Worm (Caenorhabditis elegans) whole organism, young adult: ENCODE results near the gene aak-2.
A peak's percentile ranks its signal among the peaks of the same experiment; 100 is the strongest.

Experiments
- B0035.1 ChIP-seq: sonication (generic microtip); optimal IDR thresholded peaks from 2 replicates; lab custom pipeline; 2016; ENCODE audit warnings: missing genetic modification characterization, mild to moderate bottlenecking, missing compliant biosample characterization, missing genotype, missing genetic modification reagents
- K12H6.12 ChIP-seq: fragments of 200-800 bp; sonication (Bioruptor generic); optimal IDR thresholded peaks from 2 replicates; lab custom pipeline; 2018; ENCODE audit warnings: mild to moderate bottlenecking, missing genetic modification characterization, missing compliant biosample characterization
- T26A5.8 ChIP-seq: sonication (generic microtip); optimal IDR thresholded peaks from 2 replicates; lab custom pipeline; 2016; ENCODE audit warnings: missing genetic modification characterization, missing compliant biosample characterization
- Y56A3A.18 ChIP-seq: fragments of 200-800 bp; sonication (Bioruptor generic); IDR thresholded peaks from 2 replicates; pipeline ENCODE4 v1.3.6; 2022; ENCODE audit warnings: missing genetic modification reagents, missing genetic modification characterization, missing compliant biosample characterization
- ZK185.1 ChIP-seq: sonication (generic microtip); optimal IDR thresholded peaks from 2 replicates; lab custom pipeline; 2016; ENCODE audit warnings: mild to moderate bottlenecking, missing genetic modification characterization, missing compliant biosample characterization; ENCODE audit not compliant: poor library complexity, severe bottlenecking
- ama-1 ChIP-seq, 3 experiments: fragments of 150-350 bp in 1 of 3; sonication (generic microtip) in 2 of 3; optimal IDR thresholded peaks; 2 replicates each; lab custom pipeline; 2014 to 2018; ENCODE audit warnings: missing biosample characterization in 2 of 3, missing genetic modification characterization in 2 of 3, missing genetic modification reagents in 2 of 3
- atf-7 ChIP-seq: sonication (generic microtip); optimal IDR thresholded peaks from 2 replicates; lab custom pipeline; 2017; ENCODE audit warnings: mild to moderate bottlenecking, missing genetic modification characterization, missing compliant biosample characterization
- athp-1 ChIP-seq: sonication (generic microtip); optimal IDR thresholded peaks from 2 replicates; lab custom pipeline; 2017; ENCODE audit warnings: mild to moderate bottlenecking, missing genetic modification characterization, missing compliant biosample characterization
- attf-5 ChIP-seq: fragments of 200-800 bp; sonication (Bioruptor generic); optimal IDR thresholded peaks from 2 replicates; lab custom pipeline; 2018; ENCODE audit warnings: mild to moderate bottlenecking, missing genetic modification characterization, missing compliant biosample characterization
- cebp-1 ChIP-seq, 2 experiments: fragments of 200-800 bp in 1 of 2; sonication (Bioruptor generic) in 1 of 2; sonication (generic microtip) in 1 of 2; IDR thresholded peaks in 1 of 2; optimal IDR thresholded peaks in 1 of 2; 2 replicates each; pipeline versions ENCODE4 v1.3.6 to Lab custom; 2017 to 2022; ENCODE audit warnings: missing compliant biosample characterization in 2 of 2, missing genetic modification characterization in 2 of 2, mild to moderate bottlenecking in 1 of 2, missing genetic modification reagents in 1 of 2, moderate library complexity in 1 of 2
- ceh-27 ChIP-seq: fragments of 200-800 bp; sonication (Bioruptor generic); optimal IDR thresholded peaks from 2 replicates; lab custom pipeline; 2018; ENCODE audit warnings: mild to moderate bottlenecking, missing genetic modification characterization, moderate library complexity, missing compliant biosample characterization
- ceh-40 ChIP-seq: fragments of 200-800 bp; sonication (Bioruptor generic); IDR thresholded peaks from 2 replicates; pipeline ENCODE4 v1.3.6; 2022; ENCODE audit warnings: missing genetic modification characterization, missing compliant biosample characterization
- ceh-79 ChIP-seq: sonication (generic microtip); optimal IDR thresholded peaks from 2 replicates; lab custom pipeline; 2017; ENCODE audit warnings: mild to moderate bottlenecking, missing genetic modification characterization, missing compliant biosample characterization
- dox-1 ChIP-seq: fragments of 200-800 bp; sonication (Bioruptor generic); IDR thresholded peaks from 2 replicates; pipeline ENCODE4 v1.3.6; 2022; ENCODE audit warnings: missing genetic modification reagents, missing genetic modification characterization, missing compliant biosample characterization
- dpl-1 ChIP-seq: fragments of 150-350 bp; optimal IDR thresholded peaks from 2 replicates; lab custom pipeline; 2014; ENCODE audit warnings: missing biosample characterization, missing genetic modification reagents, missing genetic modification characterization
- egl-18 ChIP-seq: fragments of 200-800 bp; sonication (Bioruptor generic); IDR thresholded peaks from 2 replicates; pipeline ENCODE4 v1.3.6; 2022; ENCODE audit warnings: missing genetic modification reagents, missing genetic modification characterization, missing compliant biosample characterization
- hmg-1.2 ChIP-seq: fragments of 200-800 bp; sonication (Bioruptor generic); IDR thresholded peaks from 2 replicates; pipeline ENCODE4 v1.3.6; 2022; ENCODE audit warnings: missing genetic modification reagents, missing genetic modification characterization, missing compliant biosample characterization
- lag-1 ChIP-seq: fragments of 200-800 bp; sonication (Bioruptor generic); IDR thresholded peaks from 2 replicates; pipeline ENCODE4 v1.3.6; 2022; ENCODE audit warnings: missing genetic modification reagents, missing genetic modification characterization, missing compliant biosample characterization
- let-607 ChIP-seq, 2 experiments: fragments of 200-800 bp in 1 of 2; sonication (Bioruptor generic) in 1 of 2; sonication (generic microtip) in 1 of 2; optimal IDR thresholded peaks; 2 replicates each; lab custom pipeline; 2016 to 2018; ENCODE audit warnings: mild to moderate bottlenecking in 2 of 2, missing compliant biosample characterization in 2 of 2, missing genetic modification characterization in 2 of 2, moderate library complexity in 2 of 2, missing genotype in 1 of 2
- lin-35 ChIP-seq, 3 experiments: fragments of 150-350 bp in 2 of 3; sonication (generic microtip) in 1 of 3; optimal IDR thresholded peaks; 2 replicates each; lab custom pipeline; 2014 to 2018; ENCODE audit warnings: missing biosample characterization in 3 of 3, missing genetic modification characterization in 3 of 3, missing genetic modification reagents in 3 of 3
- lin-40 ChIP-seq: sonication (generic microtip); optimal IDR thresholded peaks from 2 replicates; lab custom pipeline; 2016; ENCODE audit warnings: missing genetic modification characterization, mild to moderate bottlenecking, missing compliant biosample characterization, missing genotype, missing genetic modification reagents
- lin-54 ChIP-seq: fragments of 200-800 bp; sonication (Bioruptor generic); optimal IDR thresholded peaks from 2 replicates; lab custom pipeline; 2018; ENCODE audit warnings: mild to moderate bottlenecking, missing genetic modification characterization, missing compliant biosample characterization
- madf-8 ChIP-seq: fragments of 200-800 bp; sonication (Bioruptor generic); conservative IDR thresholded peaks from 2 replicates; pipeline ENCODE4 v1.3.6; 2022; ENCODE audit warnings: missing genetic modification reagents, missing genetic modification characterization, missing compliant biosample characterization
- nfyb-1 ChIP-seq: fragments of 200-800 bp; sonication (Bioruptor generic); IDR thresholded peaks from 2 replicates; pipeline ENCODE4 v1.3.6; 2022; ENCODE audit warnings: missing genetic modification reagents, missing genetic modification characterization, missing compliant biosample characterization
- nhr-120 ChIP-seq: fragments of 200-800 bp; sonication (Bioruptor generic); IDR thresholded peaks from 2 replicates; pipeline ENCODE4 v1.3.6; 2022; ENCODE audit warnings: missing genetic modification characterization, missing compliant biosample characterization
- nhr-179 ChIP-seq: sonication (generic microtip); optimal IDR thresholded peaks from 2 replicates; lab custom pipeline; 2016; ENCODE audit warnings: mild to moderate bottlenecking, missing genetic modification characterization, missing compliant biosample characterization
- nhr-80 ChIP-seq: sonication (generic microtip); optimal IDR thresholded peaks from 2 replicates; lab custom pipeline; 2016; ENCODE audit warnings: missing genetic modification characterization, missing compliant biosample characterization
- rcor-1 ChIP-seq: fragments of 200-800 bp; sonication (Bioruptor generic); IDR thresholded peaks from 2 replicates; pipeline ENCODE4 v1.3.6; 2022; ENCODE audit warnings: missing genetic modification reagents, missing genetic modification characterization, missing compliant biosample characterization
- snpc-3.4 ChIP-seq: sonication (generic microtip); optimal IDR thresholded peaks from 2 replicates; lab custom pipeline; 2017; ENCODE audit warnings: missing genetic modification characterization, mild to moderate bottlenecking, missing compliant biosample characterization, antibody characterized with exemption, moderate library complexity, missing genotype, missing genetic modification reagents
- snpc-4 ChIP-seq, 5 experiments: fragments of 150-350 bp in 1 of 5; sonication (generic microtip) in 4 of 5; optimal IDR thresholded peaks; 2 replicates each; lab custom pipeline; 2014 to 2018; ENCODE audit warnings: missing genetic modification characterization in 5 of 5, missing biosample characterization in 3 of 5, antibody characterized with exemption in 2 of 5, mild to moderate bottlenecking in 2 of 5, missing compliant biosample characterization in 2 of 5, missing genotype in 2 of 5, moderate library complexity in 2 of 5, missing genetic modification reagents in 1 of 5
- tlf-1 ChIP-seq: fragments of 200-800 bp; sonication (Bioruptor generic); optimal IDR thresholded peaks from 2 replicates; lab custom pipeline; 2018; ENCODE audit warnings: mild to moderate bottlenecking, missing genetic modification characterization, missing compliant biosample characterization
- zfh-2 ChIP-seq: fragments of 200-800 bp; sonication (Bioruptor generic); conservative IDR thresholded peaks from 2 replicates; pipeline ENCODE4 v1.3.6; 2022; ENCODE audit warnings: missing genetic modification reagents, missing genetic modification characterization, missing compliant biosample characterization
- zim-3 ChIP-seq: sonication (generic microtip); optimal IDR thresholded peaks from 2 replicates; lab custom pipeline; 2017; ENCODE audit warnings: mild to moderate bottlenecking, missing genetic modification characterization, moderate library complexity, missing compliant biosample characterization
- ztf-22 ChIP-seq: fragments of 200-800 bp; sonication (Bioruptor generic); optimal IDR thresholded peaks from 2 replicates; lab custom pipeline; 2018; ENCODE audit warnings: mild to moderate bottlenecking, missing genetic modification characterization, moderate library complexity, missing compliant biosample characterization

The aak-2 gene

DNA sequence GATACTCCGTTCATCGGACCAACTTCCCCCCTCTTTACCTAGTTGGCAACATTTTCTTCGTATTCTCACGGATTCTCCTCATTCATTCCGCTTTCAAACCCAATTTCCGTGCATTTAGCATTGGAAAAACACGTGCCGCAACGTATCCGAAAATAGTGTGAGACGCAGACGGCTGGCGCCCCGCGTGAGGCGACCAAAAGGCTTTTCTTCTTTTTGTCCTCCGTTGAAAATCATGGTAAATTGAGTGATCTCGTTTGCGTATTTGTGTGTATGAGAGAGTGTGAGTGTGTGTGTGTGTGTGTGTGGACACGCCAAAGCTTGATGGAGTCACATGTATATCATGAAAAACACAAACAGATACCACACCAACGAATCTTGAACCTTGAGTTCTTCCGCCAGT is 939 bp downstream of the aak-2 start (continued):
- no peak for TF ChIP-seq dpl-1
- TF ChIP-seq ztf-22, result peak; percentile 56
- no peak for TF ChIP-seq nhr-179 (tag; lab: Kevin White, UChicago)

DNA sequence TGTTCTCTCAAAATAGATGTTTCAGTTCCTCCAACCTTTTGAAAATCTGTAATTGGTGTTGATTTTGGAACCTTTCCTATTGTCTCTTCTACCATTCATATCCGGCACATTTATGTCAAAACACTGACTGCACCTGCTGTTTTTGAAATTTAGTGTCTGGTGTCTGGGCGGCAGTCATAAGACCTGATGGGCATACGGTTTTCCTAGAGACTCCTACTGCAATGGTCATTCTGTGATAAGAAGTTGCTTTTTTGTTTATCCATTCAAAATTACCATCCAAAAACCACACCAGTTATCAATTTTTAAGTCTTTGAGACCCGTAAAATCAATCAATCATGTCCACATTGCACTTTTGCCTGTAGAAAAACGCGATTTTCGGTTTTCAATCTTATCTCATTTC is 2.7 kb downstream of the aak-2 start:
- no peak for TF ChIP-seq ceh-79 (tag; lab: Kevin White, UChicago)
- TF ChIP-seq egl-18 (GFP tag; lab: Robert Waterston, UW), result no peak
- peak; percentile 4 for TF ChIP-seq atf-7 (tag; lab: Kevin White, UChicago)
- peak; percentile 52 for TF ChIP-seq ztf-22
- no peak for TF ChIP-seq dpl-1
- no peak for TF ChIP-seq ZK185.1 (tag; lab: Kevin White, UChicago)
- TF ChIP-seq B0035.1 (tag; lab: Kevin White, UChicago), result no peak
- TF ChIP-seq ceh-40 (GFP tag; lab: Robert Waterston, UW), result no peak
- peak; percentile 63 for TF ChIP-seq nhr-80
- no peak for TF ChIP-seq zim-3 (tag; lab: Kevin White, UChicago)
- TF ChIP-seq madf-8 (GFP tag; lab: Robert Waterston, UW), result no peak
- peak in 1 of 2 experiments; percentile 28 for TF ChIP-seq let-607 (tag; optimal IDR thresholded peaks at IDR 0.05; lab: Kevin White, UChicago)
- TF ChIP-seq lin-40 (tag; lab: Kevin White, UChicago), result no peak
- TF ChIP-seq ceh-27 (GFP tag; lab: Kevin White, UChicago), result no peak
- TF ChIP-seq lag-1 (GFP tag; lab: Robert Waterston, UW), result no peak
- TF ChIP-seq T26A5.8 (tag; lab: Kevin White, UChicago), result no peak

DNA sequence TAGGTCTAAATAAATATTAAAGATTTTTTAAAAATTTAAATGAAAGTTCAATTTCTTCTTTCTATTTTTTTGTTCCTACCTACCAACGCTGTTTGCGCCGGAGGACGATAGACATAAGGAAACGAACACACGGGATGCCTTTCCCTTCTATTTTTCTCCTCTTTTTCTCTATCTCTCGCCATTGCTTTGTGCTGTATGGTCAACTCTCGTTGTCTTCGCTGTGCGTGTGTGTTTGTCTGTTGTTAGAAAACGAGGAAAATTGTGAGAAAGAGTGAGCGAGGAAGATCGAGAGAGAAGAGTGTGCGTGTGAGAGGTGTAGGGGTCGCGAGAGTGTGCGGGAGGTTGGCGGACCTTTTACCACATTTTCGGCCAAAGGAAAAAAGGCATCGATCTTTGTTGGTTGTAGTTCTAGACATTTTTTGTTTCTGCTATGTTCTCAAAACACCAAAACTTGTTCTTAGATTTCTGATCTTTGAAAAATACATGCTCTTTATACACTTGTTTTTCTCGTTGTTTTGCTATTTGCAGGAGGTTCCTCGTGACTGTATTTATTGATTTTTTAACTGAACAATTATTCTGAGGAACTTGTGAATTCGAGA is 3.3 kb downstream of the aak-2 start:
- TF ChIP-seq nhr-120 (GFP tag; lab: Robert Waterston, UW), result no peak
- 0 out of 2 replicates have a peak, but pooled peaks have one; percentile 4 for TF ChIP-seq Y56A3A.18 (GFP tag; lab: Robert Waterston, UW)
- TF ChIP-seq cebp-1 (GFP tag; IDR thresholded peaks at IDR 0.05; lab: Robert Waterston, UW), result no peak
- TF ChIP-seq cebp-1 (tag; optimal IDR thresholded peaks at IDR 0.05; lab: Kevin White, UChicago), result peak; percentile 56
- TF ChIP-seq attf-5, result peak; percentile 19
- TF ChIP-seq zfh-2 (GFP tag; lab: Robert Waterston, UW), result peak; percentile 76; the same call in 1 of the 2 replicates
- TF ChIP-seq lin-54 (GFP tag; lab: Kevin White, UChicago), result no peak
- TF ChIP-seq ama-1 (optimal IDR thresholded peaks at IDR 0.05; lab: Kevin White, UChicago), result peak; percentile 58
- no peak for TF ChIP-seq ama-1 (GFP tag; optimal IDR thresholded peaks at IDR 0.05; lab: Kevin White, UChicago)
- TF ChIP-seq nfyb-1 (GFP tag; lab: Robert Waterston, UW), result peak; percentile 40; the same call in 1 of the 2 replicates
- peak; percentile 3 for TF ChIP-seq ZK185.1 (tag; lab: Kevin White, UChicago)
- no peak for TF ChIP-seq let-607 (tag; optimal IDR thresholded peaks at IDR 0.05; lab: Kevin White, UChicago)
- TF ChIP-seq athp-1 (tag; lab: Kevin White, UChicago), result no peak
- TF ChIP-seq lin-40 (tag; lab: Kevin White, UChicago), result peak; percentile 31
- TF ChIP-seq lin-35 (GFP tag; optimal IDR thresholded peaks at IDR 0.05; lab: Kevin White, UChicago), result peak in 1 of 3 experiments; percentile 13
- peak; percentile 34; the same call in 1 of the 2 replicates for TF ChIP-seq rcor-1 (GFP tag; lab: Robert Waterston, UW)
- TF ChIP-seq K12H6.12 (tag; lab: Kevin White, UChicago), result peak; percentile 46
- TF ChIP-seq snpc-4 (GFP tag; optimal IDR thresholded peaks at IDR 0.05; lab: Kevin White, UChicago), result no peak
- TF ChIP-seq snpc-4 (tag; optimal IDR thresholded peaks at IDR 0.05; lab: Kevin White, UChicago), result peak in 1 of 4 experiments; percentile 38
- TF ChIP-seq hmg-1.2 (GFP tag; lab: Robert Waterston, UW), result peak; percentile 77; the same call in 1 of the 2 replicates
- peak; percentile 44; the same call in 1 of the 2 replicates for TF ChIP-seq dox-1 (GFP tag; lab: Robert Waterston, UW)
- TF ChIP-seq snpc-3.4 (tag; lab: Kevin White, UChicago), result no peak
- TF ChIP-seq tlf-1 (GFP tag; lab: Kevin White, UChicago), result no peak
- peak; percentile 64 for TF ChIP-seq ceh-27 (GFP tag; lab: Kevin White, UChicago)
